Fruit fly (Drosophila melanogaster): ENCODE results near the gene ND-B8.

The ND-B8 gene

dm6 chr2L:4463323-4463722 lies 8.9 kb downstream of the ND-B8 start, which contains the start of the genes CG15443 and Paris (continued):
- TF ChIP-seq tna (GFP tag; IDR thresholded peaks at IDR 0.05; ENCODE audit: partially characterized antibody), result peak; percentile 100
- no peak for TF ChIP-seq CG18619 (GFP tag; optimal IDR thresholded peaks at IDR 0.05)
- TF ChIP-seq CG10431 (GFP tag; optimal IDR thresholded peaks at IDR 0.05), result peak; percentile 3
- peak; percentile 58; the same call in 1 of the 2 replicates for TF ChIP-seq CG32532 (GFP tag; IDR thresholded peaks at IDR 0.05)
- TF ChIP-seq kni (GFP tag; optimal IDR thresholded peaks at IDR 0.05), result no peak
- TF ChIP-seq Dp (GFP tag; optimal IDR thresholded peaks at IDR 0.05), result peak; percentile 77
- peak; percentile 85 for TF ChIP-seq CG13287 (GFP tag; IDR thresholded peaks at IDR 0.05; ENCODE audit: partially characterized antibody)
- peak; percentile 9 for TF ChIP-seq CG1233 (GFP tag; optimal IDR thresholded peaks at IDR 0.05)
- TF ChIP-seq Sry-β (GFP tag; optimal IDR thresholded peaks at IDR 0.05), result peak; percentile 2
- peak; percentile 90 for TF ChIP-seq HLH4C (GFP tag; IDR thresholded peaks at IDR 0.05; ENCODE audit: partially characterized antibody)
- no peak for TF ChIP-seq nom (GFP tag; optimal IDR thresholded peaks at IDR 0.05)
- TF ChIP-seq Rfx (GFP tag; IDR thresholded peaks at IDR 0.05), result peak; percentile 31; the same call in 1 of the 2 replicates
- TF ChIP-seq CG2116 (GFP tag; optimal IDR thresholded peaks at IDR 0.05), result peak; percentile 55
- peak; percentile 87 for TF ChIP-seq ato (GFP tag; IDR thresholded peaks at IDR 0.05; ENCODE audit: partially characterized antibody)
- TF ChIP-seq CG30020 (tag; optimal IDR thresholded peaks at IDR 0.05), result peak; percentile 77
- no peak for TF ChIP-seq CG10543 (GFP tag; optimal IDR thresholded peaks at IDR 0.05)
- no peak for TF ChIP-seq CG8281 (tag; optimal IDR thresholded peaks at IDR 0.05)
- peak; percentile 99 for TF ChIP-seq hb (GFP tag; IDR thresholded peaks at IDR 0.05; ENCODE audit: partially characterized antibody)
- TF ChIP-seq onecut (GFP tag; IDR thresholded peaks at IDR 0.05), result 0 out of 2 replicates have a peak, but pooled peaks have one; percentile 31
- TF ChIP-seq CG13424 (tag; optimal IDR thresholded peaks at IDR 0.05), result peak; percentile 6
- peak; percentile 94 for TF ChIP-seq scrt (GFP tag; optimal IDR thresholded peaks at IDR 0.05)
- peak; percentile 9 for TF ChIP-seq HmgZ (tag; optimal IDR thresholded peaks at IDR 0.05)
- TF ChIP-seq MTF-1 (GFP tag; optimal IDR thresholded peaks at IDR 0.05; ENCODE audit: borderline replicate concordance), result peak; percentile 7
- TF ChIP-seq Eip74EF (GFP tag; optimal IDR thresholded peaks at IDR 0.05), result no peak
- TF ChIP-seq dm (GFP tag; optimal IDR thresholded peaks at IDR 0.05), result peak; percentile 35
- peak; percentile 50 for TF ChIP-seq kah (GFP tag; optimal IDR thresholded peaks at IDR 0.05)
- TF ChIP-seq Opbp (GFP tag; IDR thresholded peaks at IDR 0.05; ENCODE audit: partially characterized antibody), result peak; percentile 82; the same call in 2 of the 3 replicates
- peak; percentile 36 for TF ChIP-seq B-H2 (GFP tag; optimal IDR thresholded peaks at IDR 0.05)
- peak; percentile 65 for TF ChIP-seq CG1603 (tag; optimal IDR thresholded peaks at IDR 0.05)
- TF ChIP-seq CG13296 (GFP tag; optimal IDR thresholded peaks at IDR 0.05), result peak; percentile 60
- TF ChIP-seq wor (GFP tag; IDR thresholded peaks at IDR 0.05), result no peak
- peak; percentile 34; the same call in 1 of the 3 replicates for TF ChIP-seq row (GFP tag; IDR thresholded peaks at IDR 0.05)
- peak; percentile 7 for TF ChIP-seq CG18262 (tag; optimal IDR thresholded peaks at IDR 0.05)
- peak; percentile 87 for TF ChIP-seq bbx (GFP tag; IDR thresholded peaks at IDR 0.05; ENCODE audit: partially characterized antibody)
- no peak for TF ChIP-seq NK7.1 (GFP tag; optimal IDR thresholded peaks at IDR 0.05)
- peak; percentile 73 for TF ChIP-seq Scr (GFP tag; IDR thresholded peaks at IDR 0.05; ENCODE audit: partially characterized antibody)
- TF ChIP-seq CG17829 (tag; optimal IDR thresholded peaks at IDR 0.05), result peak; percentile 19
- TF ChIP-seq CG8924 (tag; optimal IDR thresholded peaks at IDR 0.05), result peak; percentile 16
- peak; percentile 77 for TF ChIP-seq Dref (GFP tag; IDR thresholded peaks at IDR 0.05)
- TF ChIP-seq CG34224 (GFP tag; IDR thresholded peaks at IDR 0.05; ENCODE audit: partially characterized antibody), result peak; percentile 75
- TF ChIP-seq Ets97D (GFP tag; optimal IDR thresholded peaks at IDR 0.05), result peak; percentile 41
- TF ChIP-seq vvl (GFP tag; IDR thresholded peaks at IDR 0.05), result peak; percentile 57
- no peak for TF ChIP-seq Hr78 (GFP tag; optimal IDR thresholded peaks at IDR 0.05)
- peak; percentile 86 for TF ChIP-seq E2f2 (GFP tag; IDR thresholded peaks at IDR 0.05)
- TF ChIP-seq Med (GFP tag), result peak; percentile 81
- TF ChIP-seq CG6813 (GFP tag; optimal IDR thresholded peaks at IDR 0.05), result no peak
- peak; percentile 61 for TF ChIP-seq CG17186 (GFP tag; optimal IDR thresholded peaks at IDR 0.05)
- peak; percentile 11 to 18 for TF ChIP-seq Hr51 (GFP tag; optimal IDR thresholded peaks at IDR 0.05)
